Fruit fly (Drosophila melanogaster) whole organism, embryonic: ENCODE data around the gene CG17777.

Source experiments
- Abd-B ChIP-seq: fragments of 200-800 bp; sonication (Bioruptor generic); optimal IDR thresholded peaks from 2 replicates; lab custom pipeline; 2018; ENCODE audit warnings: missing biosample characterization, mild to moderate bottlenecking, missing genetic modification characterization, moderate library complexity
- BtbVII ChIP-seq: fragments of 200-800 bp; sonication (Bioruptor generic); optimal IDR thresholded peaks from 3 replicates; lab custom pipeline; 2017; ENCODE audit warnings: missing biosample characterization, mild to moderate bottlenecking, missing genetic modification characterization
- CG10462 ChIP-seq: fragments of 200-800 bp; sonication (Bioruptor generic); optimal IDR thresholded peaks from 2 replicates; lab custom pipeline; 2016; ENCODE audit warnings: missing biosample characterization, missing genetic modification characterization
- CG11560 ChIP-seq: fragments of 200-800 bp; sonication (Bioruptor generic); IDR thresholded peaks from 3 replicates; pipeline ENCODE4 v1.3.6; 2022; ENCODE audit warnings: missing biosample characterization, missing genetic modification characterization
- CG12391 ChIP-seq: fragments of 200-800 bp; sonication (Bioruptor generic); optimal IDR thresholded peaks from 3 replicates; lab custom pipeline; 2018; ENCODE audit warnings: missing biosample characterization, mild to moderate bottlenecking, missing genetic modification characterization, moderate library complexity
- CG13296 ChIP-seq: fragments of 200-800 bp; sonication (Bioruptor generic); optimal IDR thresholded peaks from 3 replicates; lab custom pipeline; 2018; ENCODE audit warnings: missing biosample characterization, mild to moderate bottlenecking, missing genetic modification characterization
- CG15011 ChIP-seq: fragments of 200-800 bp; sonication (Bioruptor generic); optimal IDR thresholded peaks from 3 replicates; lab custom pipeline; 2018; ENCODE audit warnings: missing biosample characterization, mild to moderate bottlenecking, missing genetic modification characterization
- CG16779 ChIP-seq: fragments of 200-800 bp; sonication (Bioruptor generic); IDR thresholded peaks from 2 replicates; pipeline ENCODE4 v1.3.6; 2022; ENCODE audit warnings: missing biosample characterization, missing genetic modification characterization
- CG17612 ChIP-seq: fragments of 200-800 bp; sonication (Bioruptor generic); IDR thresholded peaks from 2 replicates; pipeline ENCODE4 v1.3.6; 2022; ENCODE audit warnings: missing biosample characterization, missing genetic modification characterization
- CG1832 ChIP-seq: fragments of 200-800 bp; sonication (Bioruptor generic); optimal IDR thresholded peaks from 2 replicates; lab custom pipeline; 2017; ENCODE audit warnings: missing biosample characterization, mild to moderate bottlenecking, missing genetic modification characterization, inconsistent platforms
- CG34422 ChIP-seq: fragments of 200-800 bp; sonication (Bioruptor generic); IDR thresholded peaks from 3 replicates; pipeline ENCODE4 v1.3.6; 2022; ENCODE audit warnings: missing biosample characterization, missing genetic modification characterization
- CG3995 ChIP-seq: fragments of 200-800 bp; sonication (Bioruptor generic); optimal IDR thresholded peaks from 3 replicates; lab custom pipeline; 2016; ENCODE audit warnings: missing biosample characterization, missing genetic modification characterization
- CG4404 ChIP-seq: fragments of 200-800 bp; sonication (Bioruptor generic); IDR thresholded peaks from 2 replicates; pipeline ENCODE4 v1.3.6; 2022; ENCODE audit warnings: missing biosample characterization, missing genetic modification characterization
- CG6254 ChIP-seq: fragments of 200-800 bp; sonication (Bioruptor generic); optimal IDR thresholded peaks from 3 replicates; lab custom pipeline; 2017; ENCODE audit warnings: mild to moderate bottlenecking, missing biosample characterization, missing genetic modification reagents, missing genetic modification characterization
- CG6813 ChIP-seq: fragments of 200-800 bp; sonication (Bioruptor generic); optimal IDR thresholded peaks from 2 replicates; lab custom pipeline; 2017; ENCODE audit warnings: missing biosample characterization, missing genetic modification characterization, mild to moderate bottlenecking, moderate library complexity, missing genetic modification reagents
- CG8089 ChIP-seq: fragments of 200-800 bp; sonication (Bioruptor generic); optimal IDR thresholded peaks from 3 replicates; lab custom pipeline; 2016; ENCODE audit warnings: missing biosample characterization, missing genetic modification characterization
- D19A ChIP-seq: fragments of 200-800 bp; optimal IDR thresholded peaks from 3 replicates; lab custom pipeline; 2019; ENCODE audit warnings: missing biosample characterization, mild to moderate bottlenecking, missing genetic modification characterization, moderate library complexity
- Dfd ChIP-seq, 2 experiments: fragments of >200 bp; optimal IDR thresholded peaks; 2 replicates each; lab custom pipeline; 2017; ENCODE audit warnings: missing biosample characterization in 2 of 2, missing genetic modification characterization in 2 of 2
- Dll ChIP-seq: fragments of 200-800 bp; sonication (Bioruptor generic); IDR thresholded peaks from 4 replicates; pipeline ENCODE4 v1.3.6; 2022; ENCODE audit warnings: missing biosample characterization, missing genetic modification characterization; ENCODE audit not compliant: partially characterized antibody
- Dp ChIP-seq: fragments of 200-800 bp; sonication (Bioruptor generic); optimal IDR thresholded peaks from 2 replicates; lab custom pipeline; 2018; ENCODE audit warnings: missing biosample characterization, mild to moderate bottlenecking, missing genetic modification characterization, moderate library complexity
- E2f2 ChIP-seq: fragments of 200-800 bp; sonication (Bioruptor generic); IDR thresholded peaks from 2 replicates; pipeline ENCODE4 v1.3.6; 2022; ENCODE audit warnings: missing biosample characterization, missing genetic modification characterization
- HLH4C ChIP-seq: fragments of 200-800 bp; sonication (Bioruptor generic); IDR thresholded peaks from 3 replicates; pipeline ENCODE4 v1.3.6; 2022; ENCODE audit warnings: missing biosample characterization, missing genetic modification characterization; ENCODE audit not compliant: partially characterized antibody
- Hand ChIP-seq: fragments of 200-800 bp; sonication (Bioruptor generic); optimal IDR thresholded peaks from 2 replicates; lab custom pipeline; 2017; ENCODE audit warnings: mild to moderate bottlenecking, missing biosample characterization, missing genetic modification reagents, missing genetic modification characterization
- MTF-1 ChIP-seq: fragments of 200-800 bp; sonication (Bioruptor generic); optimal IDR thresholded peaks from 2 replicates; lab custom pipeline; 2018; ENCODE audit warnings: missing biosample characterization, mild to moderate bottlenecking, missing genetic modification characterization, borderline replicate concordance
- Trl ChIP-seq, 3 experiments: fragments of >200 bp in 2 of 3; fragments of 200-800 bp in 1 of 3; sonication (Bioruptor generic) in 1 of 3; optimal IDR thresholded peaks; 2 replicates in 1 of 3; 3 replicates in 2 of 3; lab custom pipeline; 2016 to 2017; ENCODE audit warnings: missing biosample characterization in 1 of 3, missing genetic modification characterization in 1 of 3
- amos ChIP-seq: fragments of 200-800 bp; sonication (Bioruptor generic); IDR thresholded peaks from 2 replicates; pipeline ENCODE4 v1.3.6; 2022; ENCODE audit warnings: missing biosample characterization, missing genetic modification characterization; ENCODE audit not compliant: partially characterized antibody
- ap ChIP-seq: fragments of 200-800 bp; sonication (Bioruptor generic); IDR thresholded peaks from 2 replicates; pipeline ENCODE4 v1.3.6; 2022; ENCODE audit warnings: missing biosample characterization, missing genetic modification characterization
- ase ChIP-seq: fragments of 200-800 bp; sonication (Bioruptor generic); IDR thresholded peaks from 3 replicates; pipeline ENCODE4 v1.3.6; 2022; ENCODE audit warnings: missing biosample characterization, missing genetic modification characterization
- bbx ChIP-seq: fragments of 200-800 bp; sonication (Bioruptor generic); IDR thresholded peaks from 2 replicates; pipeline ENCODE4 v1.3.6; 2022; ENCODE audit warnings: missing biosample characterization, missing genetic modification characterization; ENCODE audit not compliant: partially characterized antibody
- br ChIP-seq: fragments of >200 bp; optimal IDR thresholded peaks from 2 replicates; lab custom pipeline; 2017
- caup ChIP-seq: fragments of 200-800 bp; sonication (Bioruptor generic); optimal IDR thresholded peaks from 3 replicates; lab custom pipeline; 2017; ENCODE audit warnings: missing biosample characterization, mild to moderate bottlenecking, missing genetic modification characterization, moderate library complexity; ENCODE audit not compliant: severe bottlenecking
- ci ChIP-seq: fragments of 200-800 bp; sonication (Bioruptor generic); IDR thresholded peaks from 3 replicates; pipeline ENCODE4 v1.3.6; 2022; ENCODE audit warnings: missing biosample characterization, missing genetic modification characterization
- crp ChIP-seq, 2 experiments: fragments of 200-800 bp; sonication (Bioruptor generic); optimal IDR thresholded peaks; 2 replicates in 1 of 2; 3 replicates in 1 of 2; lab custom pipeline; 2017; ENCODE audit warnings: missing biosample characterization in 2 of 2, missing genetic modification characterization in 2 of 2, mild to moderate bottlenecking in 1 of 2, moderate library complexity in 1 of 2
- insv ChIP-seq, 2 experiments: fragments of 200-800 bp; sonication (Bioruptor generic); optimal IDR thresholded peaks; 3 replicates each; lab custom pipeline; 2016 to 2018; ENCODE audit warnings: missing biosample characterization in 2 of 2, missing genetic modification characterization in 2 of 2
- inv ChIP-seq: fragments of 200-800 bp; sonication (Bioruptor generic); IDR thresholded peaks from 2 replicates; pipeline ENCODE4 v1.3.6; 2022; ENCODE audit warnings: missing biosample characterization, missing genetic modification characterization; ENCODE audit not compliant: partially characterized antibody
- nerfin-2 ChIP-seq: fragments of 200-800 bp; sonication (Bioruptor generic); IDR thresholded peaks from 2 replicates; pipeline ENCODE4 v1.3.6; 2022; ENCODE audit warnings: missing biosample characterization, missing genetic modification characterization; ENCODE audit not compliant: partially characterized antibody
- nmo ChIP-seq: fragments of 200-800 bp; sonication (Bioruptor generic); optimal IDR thresholded peaks from 2 replicates; lab custom pipeline; 2018; ENCODE audit warnings: missing biosample characterization, mild to moderate bottlenecking, missing genetic modification characterization, moderate library complexity
- onecut ChIP-seq: fragments of 200-800 bp; sonication (Bioruptor generic); IDR thresholded peaks from 2 replicates; pipeline ENCODE4 v1.3.6; 2022; ENCODE audit warnings: missing biosample characterization, missing genetic modification characterization
- pnt ChIP-seq: fragments of 200-800 bp; sonication (Bioruptor generic); optimal IDR thresholded peaks from 3 replicates; lab custom pipeline; 2016; ENCODE audit warnings: missing biosample characterization, missing genetic modification characterization
- pros ChIP-seq: fragments of 200-800 bp; sonication (Bioruptor generic); optimal IDR thresholded peaks from 3 replicates; lab custom pipeline; 2019; ENCODE audit warnings: missing biosample characterization, mild to moderate bottlenecking, missing genetic modification characterization, moderate library complexity
- sc ChIP-seq, 3 experiments: fragments of >200 bp in 2 of 3; fragments of 200-800 bp in 1 of 3; sonication (Bioruptor generic) in 1 of 3; optimal IDR thresholded peaks; 2 replicates in 2 of 3; 3 replicates in 1 of 3; lab custom pipeline; 2017; ENCODE audit warnings: mild to moderate bottlenecking in 1 of 3, missing biosample characterization in 1 of 3, missing genetic modification characterization in 1 of 3, missing genetic modification reagents in 1 of 3
- sens-2 ChIP-seq: fragments of 200-800 bp; sonication (Bioruptor generic); IDR thresholded peaks from 2 replicates; pipeline ENCODE4 v1.3.6; 2022; ENCODE audit warnings: missing biosample characterization, missing genetic modification characterization
- slbo ChIP-seq: fragments of 200-800 bp; sonication (Bioruptor generic); IDR thresholded peaks from 2 replicates; pipeline ENCODE4 v1.3.6; 2022; ENCODE audit warnings: missing biosample characterization, missing genetic modification characterization
- slou ChIP-seq: fragments of 200-800 bp; sonication (Bioruptor generic); optimal IDR thresholded peaks from 3 replicates; lab custom pipeline; 2016; ENCODE audit warnings: missing biosample characterization, missing genetic modification characterization
- stwl ChIP-seq: fragments of 200-800 bp; sonication (Bioruptor generic); optimal IDR thresholded peaks from 3 replicates; lab custom pipeline; 2018; ENCODE audit warnings: missing biosample characterization, mild to moderate bottlenecking, missing genetic modification characterization, moderate library complexity
- ttk ChIP-seq: fragments of 200-800 bp; sonication (Bioruptor generic); IDR thresholded peaks from 2 replicates; pipeline ENCODE4 v2.1.2; 2022; ENCODE audit warnings: missing biosample characterization, missing genetic modification characterization
- wdn ChIP-seq: fragments of 200-800 bp; sonication (Bioruptor generic); IDR thresholded peaks from 2 replicates; pipeline ENCODE4 v1.3.6; 2022; ENCODE audit warnings: missing biosample characterization, missing genetic modification characterization
- wor ChIP-seq: fragments of 200-800 bp; sonication (Bioruptor generic); IDR thresholded peaks from 2 replicates; pipeline ENCODE4 v1.3.6; 2022; ENCODE audit warnings: missing biosample characterization, missing genetic modification characterization
- zfh1 ChIP-seq: fragments of 200-800 bp; sonication (Bioruptor generic); IDR thresholded peaks from 3 replicates; pipeline ENCODE4 v1.3.6; 2022; ENCODE audit warnings: missing biosample characterization, missing genetic modification characterization

The CG17777 gene

DNA sequence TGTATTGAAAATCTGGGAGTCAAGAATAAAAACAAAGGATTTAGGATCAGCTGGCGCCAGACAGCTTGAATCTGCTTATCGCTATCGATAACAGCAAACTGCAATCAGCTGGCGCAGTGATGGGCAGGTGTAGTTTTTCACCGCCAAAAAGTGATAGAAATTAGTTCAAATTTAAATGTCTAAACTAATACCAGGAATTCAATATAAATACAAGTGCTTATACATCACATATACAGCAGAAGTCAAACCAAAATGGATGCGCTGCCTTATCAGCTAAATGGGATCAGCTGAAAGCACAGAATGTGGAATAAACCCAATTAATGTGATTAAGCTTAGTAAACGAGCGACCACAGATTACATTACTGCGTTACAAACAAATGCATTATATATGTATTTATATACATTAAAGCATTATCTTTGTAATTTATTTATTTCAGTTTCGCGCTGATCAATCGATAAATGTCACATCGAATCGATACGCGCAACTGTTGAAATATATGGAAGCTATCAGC, 5.8 kb upstream of the CG17777 start, which contains the start of gene pn (continued):
- TF ChIP-seq MTF-1 (GFP tag; lab: Kevin White, UChicago) (no peak), Abd-B (GFP tag; lab: Kevin White, UChicago) (no peak), wdn (GFP tag; lab: Robert Waterston, UW) (no peak), CG12391 (tag; lab: Kevin White, UChicago) (no peak), caup (GFP tag; lab: Kevin White, UChicago) (no peak), ttk (GFP tag; lab: Robert Waterston, UW) (no peak), inv (no peak), sens-2 (GFP tag; lab: Robert Waterston, UW) (no peak), nerfin-2 (GFP tag; lab: Robert Waterston, UW) (peak; percentile 34; the same call in 1 of the 2 replicates), wor (GFP tag; lab: Robert Waterston, UW) (no peak), CG3995 (GFP tag; lab: Kevin White, UChicago) (no peak), Dfd (GFP tag; optimal IDR thresholded peaks at IDR 0.05; lab: Kevin White, UChicago) (no peak), pros (no peak), CG8089 (no peak), ap (GFP tag; lab: Robert Waterston, UW) (no peak), ase (GFP tag; lab: Robert Waterston, UW) (no peak), CG6254 (no peak), CG1832 (GFP tag; lab: Kevin White, UChicago) (no peak), CG34422 (GFP tag; lab: Robert Waterston, UW) (no peak), nmo (GFP tag; lab: Kevin White, UChicago) (no peak), CG13296 (no peak), CG4404 (no peak), bbx (peak; percentile 38; the same call in 1 of the 2 replicates), zfh1 (no peak), BtbVII (no peak), pnt (no peak), HLH4C (GFP tag; lab: Robert Waterston, UW) (peak; percentile 60; the same call in 2 of the 3 replicates), stwl (tag; lab: Kevin White, UChicago) (no peak), CG16779 (GFP tag; lab: Robert Waterston, UW) (no peak), slou (GFP tag; lab: Kevin White, UChicago) (no peak), sc (optimal IDR thresholded peaks at IDR 0.05; lab: Kevin White, UChicago) (no peak), sc (GFP tag; optimal IDR thresholded peaks at IDR 0.05; lab: Kevin White, UChicago) (no peak), ci (GFP tag; lab: Robert Waterston, UW) (no peak), Hand (GFP tag; lab: Kevin White, UChicago) (no peak), crp (GFP tag; optimal IDR thresholded peaks at IDR 0.05; lab: Kevin White, UChicago) (peak; percentile 55 to 83), amos (GFP tag; lab: Robert Waterston, UW) (peak; percentile 20; the same call in 1 of the 2 replicates), D19A (no peak), insv (GFP tag; optimal IDR thresholded peaks at IDR 0.05; lab: Kevin White, UChicago) (no peak), Trl (optimal IDR thresholded peaks at IDR 0.05; lab: Kevin White, UChicago) (no peak), Trl (GFP tag; optimal IDR thresholded peaks at IDR 0.05; lab: Kevin White, UChicago) (no peak), CG10462 (GFP tag; lab: Kevin White, UChicago) (no peak), CG17612 (GFP tag; lab: Robert Waterston, UW) (no peak), CG6813 (no peak), Dp (GFP tag; lab: Kevin White, UChicago) (peak; percentile 71), slbo (GFP tag; lab: Robert Waterston, UW) (no peak), br (no peak), onecut (GFP tag; lab: Robert Waterston, UW) (peak; percentile 6; the same call in 1 of the 2 replicates), E2f2 (GFP tag; lab: Robert Waterston, UW) (peak; percentile 80), Dll (GFP tag; lab: Robert Waterston, UW) (peak; percentile 55; the same call in 2 of the 4 replicates), CG15011 (no peak), CG11560 (tag; lab: Robert Waterston, UW) (no peak)
